Fruit fly (Drosophila melanogaster) whole organism, prepupa: Measurements from ENCODE around the gene Alp12.
A peak's percentile ranks its signal among the peaks of the same experiment; 100 is the strongest.

Experiments used
- Blimp-1 ChIP-seq: fragments of 200-800 bp; sonication (Bioruptor generic); optimal IDR thresholded peaks from 3 replicates; lab custom pipeline; 2017; ENCODE audit warnings: missing biosample characterization, missing genetic modification characterization, mild to moderate bottlenecking, moderate library complexity, missing genetic modification reagents
- CG10631 ChIP-seq: fragments of 200-800 bp; sonication (Bioruptor generic); optimal IDR thresholded peaks from 2 replicates; lab custom pipeline; 2016; ENCODE audit warnings: missing biosample characterization, missing genetic modification characterization
- CG10669 ChIP-seq: fragments of 200-800 bp; sonication (Bioruptor generic); optimal IDR thresholded peaks from 3 replicates; lab custom pipeline; 2018; ENCODE audit warnings: missing biosample characterization, mild to moderate bottlenecking, missing genetic modification characterization, moderate library complexity
- CG15336 ChIP-seq: fragments of 200-800 bp; sonication (Bioruptor generic); IDR thresholded peaks from 2 replicates; pipeline ENCODE4 v1.3.6; 2022; ENCODE audit warnings: missing biosample characterization, missing genetic modification characterization
- CG16779 ChIP-seq: fragments of 200-800 bp; sonication (Bioruptor generic); optimal IDR thresholded peaks from 3 replicates; lab custom pipeline; 2017; ENCODE audit warnings: missing biosample characterization, mild to moderate bottlenecking, missing genetic modification characterization
- CG3032 ChIP-seq: fragments of 200-800 bp; optimal IDR thresholded peaks from 2 replicates; lab custom pipeline; 2019; ENCODE audit warnings: missing biosample characterization, mild to moderate bottlenecking, missing genetic modification characterization, moderate library complexity
- CG31627 ChIP-seq: fragments of 200-800 bp; sonication (Bioruptor generic); optimal IDR thresholded peaks from 3 replicates; lab custom pipeline; 2016; ENCODE audit warnings: missing biosample characterization, missing genetic modification characterization
- CG32006 ChIP-seq: fragments of 200-800 bp; sonication (Bioruptor generic); optimal IDR thresholded peaks from 3 replicates; lab custom pipeline; 2017; ENCODE audit warnings: missing biosample characterization, mild to moderate bottlenecking, missing genetic modification characterization
- CG34406 ChIP-seq: fragments of 200-800 bp; sonication (Bioruptor generic); optimal IDR thresholded peaks from 3 replicates; lab custom pipeline; 2016; ENCODE audit warnings: missing biosample characterization, missing genetic modification characterization
- CG6163 ChIP-seq: fragments of 200-800 bp; sonication (Bioruptor generic); IDR thresholded peaks from 3 replicates; pipeline ENCODE4 v1.3.6; 2022; ENCODE audit warnings: missing biosample characterization, missing genetic modification characterization
- CG6276 ChIP-seq: fragments of 200-800 bp; sonication (Bioruptor generic); optimal IDR thresholded peaks from 2 replicates; lab custom pipeline; 2017; ENCODE audit warnings: missing biosample characterization, mild to moderate bottlenecking, missing genetic modification characterization
- CG6808 ChIP-seq: fragments of 200-800 bp; sonication (Bioruptor generic); optimal IDR thresholded peaks from 3 replicates; lab custom pipeline; 2017; ENCODE audit warnings: missing biosample characterization, missing genetic modification characterization, mild to moderate bottlenecking, moderate library complexity, missing genetic modification reagents
- CG6854 ChIP-seq: fragments of 200-800 bp; sonication (Bioruptor generic); optimal IDR thresholded peaks from 2 replicates; lab custom pipeline; 2017; ENCODE audit warnings: missing biosample characterization, mild to moderate bottlenecking, missing genetic modification characterization
- CG7368 ChIP-seq: fragments of 200-800 bp; sonication (Bioruptor generic); optimal IDR thresholded peaks from 3 replicates; lab custom pipeline; 2016; ENCODE audit warnings: missing biosample characterization, missing genetic modification characterization
- CG8119 ChIP-seq: fragments of 200-800 bp; sonication (Bioruptor generic); IDR thresholded peaks from 3 replicates; pipeline ENCODE4 v1.3.6; 2022; ENCODE audit warnings: missing biosample characterization, missing genetic modification characterization
- CG8319 ChIP-seq: fragments of 200-800 bp; sonication (Bioruptor generic); optimal IDR thresholded peaks from 3 replicates; lab custom pipeline; 2016; ENCODE audit warnings: missing biosample characterization, missing genetic modification characterization
- CG8632 ChIP-seq: fragments of 200-800 bp; sonication (Bioruptor generic); optimal IDR thresholded peaks from 3 replicates; lab custom pipeline; 2016; ENCODE audit warnings: missing biosample characterization, missing genetic modification characterization
- CG9139 ChIP-seq: fragments of 200-800 bp; sonication (Bioruptor generic); optimal IDR thresholded peaks from 3 replicates; lab custom pipeline; 2017; ENCODE audit warnings: missing biosample characterization, mild to moderate bottlenecking, missing genetic modification characterization
- Eip75B ChIP-seq: fragments of 200-800 bp; sonication (Bioruptor generic); optimal IDR thresholded peaks from 3 replicates; lab custom pipeline; 2016; ENCODE audit warnings: missing biosample characterization, missing genetic modification characterization
- Eip78C ChIP-seq: fragments of 200-800 bp; sonication (Bioruptor generic); peaks from one replicate; lab custom pipeline; 2016; ENCODE audit warnings: missing biosample characterization, missing genetic modification characterization
- Ets21C ChIP-seq: fragments of 200-800 bp; sonication (Bioruptor generic); optimal IDR thresholded peaks from 3 replicates; lab custom pipeline; 2016; ENCODE audit warnings: missing biosample characterization, missing genetic modification characterization
- Ets96B ChIP-seq: fragments of 200-800 bp; optimal IDR thresholded peaks from 2 replicates; lab custom pipeline; 2019; ENCODE audit warnings: missing biosample characterization, mild to moderate bottlenecking, missing genetic modification characterization, moderate library complexity
- Gug ChIP-seq: fragments of 200-800 bp; sonication (Bioruptor generic); IDR thresholded peaks from 2 replicates; pipeline ENCODE4 v1.3.6; 2022; ENCODE audit warnings: missing biosample characterization, missing genetic modification characterization
- Hr38 ChIP-seq: sonication (Bioruptor generic); optimal IDR thresholded peaks from 2 replicates; lab custom pipeline; 2016; ENCODE audit warnings: missing biosample characterization, missing genetic modification characterization
- Hr39 ChIP-seq: fragments of 200-800 bp; sonication (Bioruptor generic); optimal IDR thresholded peaks from 2 replicates; lab custom pipeline; 2016; ENCODE audit warnings: missing biosample characterization, missing genetic modification characterization
- Hr4 ChIP-seq: fragments of 200-800 bp; sonication (Bioruptor generic); optimal IDR thresholded peaks from 3 replicates; lab custom pipeline; 2016; ENCODE audit warnings: missing biosample characterization, missing genetic modification characterization
- Lpt ChIP-seq: fragments of 200-800 bp; sonication (Bioruptor generic); optimal IDR thresholded peaks from 3 replicates; lab custom pipeline; 2016; ENCODE audit warnings: missing biosample characterization, missing genetic modification characterization
- Met ChIP-seq: fragments of 200-800 bp; sonication (Bioruptor generic); optimal IDR thresholded peaks from 3 replicates; lab custom pipeline; 2016; ENCODE audit warnings: missing biosample characterization, missing genetic modification characterization
- OdsH ChIP-seq: fragments of 200-800 bp; sonication (Bioruptor generic); optimal IDR thresholded peaks from 3 replicates; lab custom pipeline; 2016; ENCODE audit warnings: missing biosample characterization, missing genetic modification characterization
- Sox102F ChIP-seq: fragments of 200-800 bp; sonication (Bioruptor generic); optimal IDR thresholded peaks from 2 replicates; lab custom pipeline; 2016; ENCODE audit warnings: missing biosample characterization, mild to moderate bottlenecking, missing genetic modification characterization
- Sox15 ChIP-seq: fragments of 200-800 bp; sonication (Bioruptor generic); optimal IDR thresholded peaks from 3 replicates; lab custom pipeline; 2016; ENCODE audit warnings: missing biosample characterization, missing genetic modification characterization
- achi ChIP-seq: fragments of 200-800 bp; sonication (Bioruptor generic); optimal IDR thresholded peaks from 3 replicates; lab custom pipeline; 2016; ENCODE audit warnings: missing biosample characterization, missing genetic modification characterization
- acj6 ChIP-seq: fragments of 200-800 bp; sonication (Bioruptor generic); optimal IDR thresholded peaks from 3 replicates; lab custom pipeline; 2016; ENCODE audit warnings: missing biosample characterization, missing genetic modification characterization
- dac ChIP-seq: fragments of 200-800 bp; sonication (Bioruptor generic); optimal IDR thresholded peaks from 2 replicates; lab custom pipeline; 2017; ENCODE audit warnings: missing biosample characterization, mild to moderate bottlenecking, missing genetic modification characterization
- eg ChIP-seq: fragments of 200-800 bp; sonication (Bioruptor generic); IDR thresholded peaks from 3 replicates; pipeline ENCODE4 v1.3.6; 2022; ENCODE audit warnings: missing biosample characterization, missing genetic modification characterization
- esn ChIP-seq: fragments of 200-800 bp; sonication (Bioruptor generic); optimal IDR thresholded peaks from 2 replicates; lab custom pipeline; 2016; ENCODE audit warnings: missing biosample characterization, mild to moderate bottlenecking, missing genetic modification characterization, moderate library complexity
- fd59A ChIP-seq: fragments of 200-800 bp; sonication (Bioruptor generic); optimal IDR thresholded peaks from 2 replicates; lab custom pipeline; 2017; ENCODE audit warnings: missing biosample characterization, mild to moderate bottlenecking, missing genetic modification characterization, missing genetic modification reagents
- fd85E ChIP-seq: fragments of 200-800 bp; sonication (Bioruptor generic); optimal IDR thresholded peaks from 3 replicates; lab custom pipeline; 2016; ENCODE audit warnings: missing biosample characterization, missing genetic modification characterization
- fkh ChIP-seq: fragments of 200-800 bp; sonication (Bioruptor generic); optimal IDR thresholded peaks from 3 replicates; lab custom pipeline; 2017; ENCODE audit warnings: missing biosample characterization, mild to moderate bottlenecking, missing genetic modification characterization, moderate library complexity
- lz ChIP-seq: fragments of 200-800 bp; sonication (Bioruptor generic); optimal IDR thresholded peaks from 3 replicates; lab custom pipeline; 2016; ENCODE audit warnings: missing biosample characterization, missing genetic modification characterization
- net ChIP-seq: fragments of 200-800 bp; sonication (Bioruptor generic); optimal IDR thresholded peaks from 3 replicates; lab custom pipeline; 2016; ENCODE audit warnings: missing biosample characterization, missing genetic modification characterization
- pdm3 ChIP-seq: fragments of 200-800 bp; sonication (Bioruptor generic); optimal IDR thresholded peaks from 3 replicates; lab custom pipeline; 2016; ENCODE audit warnings: missing biosample characterization, missing genetic modification characterization
- ss ChIP-seq, 2 experiments: fragments of 200-800 bp; sonication (Bioruptor generic); optimal IDR thresholded peaks; 2 replicates in 1 of 2; 3 replicates in 1 of 2; lab custom pipeline; 2017 to 2018; ENCODE audit warnings: mild to moderate bottlenecking in 2 of 2, missing biosample characterization in 2 of 2, missing genetic modification characterization in 2 of 2, moderate library complexity in 1 of 2
- svp ChIP-seq: fragments of 200-800 bp; sonication (Bioruptor generic); peaks from one replicate; lab custom pipeline; 2016; ENCODE audit warnings: missing biosample characterization, missing genetic modification characterization
- topi ChIP-seq: fragments of 200-800 bp; sonication (Bioruptor generic); optimal IDR thresholded peaks from 3 replicates; lab custom pipeline; 2016; ENCODE audit warnings: missing biosample characterization, missing genetic modification characterization
- vri ChIP-seq: fragments of 200-800 bp; sonication (Bioruptor generic); optimal IDR thresholded peaks from 3 replicates; lab custom pipeline; 2016; ENCODE audit warnings: missing biosample characterization, mild to moderate bottlenecking, missing genetic modification characterization

Alp12 gene

DNA sequence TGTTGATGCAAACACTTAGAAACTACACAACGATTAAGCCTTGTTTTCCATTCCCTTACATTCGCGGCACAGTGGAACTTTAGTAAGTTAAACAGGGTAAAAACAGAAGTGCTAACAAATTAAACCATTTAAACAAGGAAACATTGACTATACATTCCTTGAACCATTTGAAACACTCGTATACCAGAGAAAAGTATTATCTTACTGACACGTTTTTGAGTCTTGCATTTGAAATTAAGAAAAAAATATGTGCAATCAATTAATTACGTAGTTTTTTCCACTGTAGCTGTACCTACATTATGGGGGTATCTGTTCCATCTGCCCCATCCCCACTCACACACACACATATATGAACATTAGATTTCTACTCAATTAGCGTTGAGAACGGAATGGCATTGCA is 9.4 kb downstream of the Alp12 start:
- TF ChIP-seq fd85E (no peak), vri (no peak), OdsH (GFP tag; lab: Kevin White, UChicago) (peak; percentile 3), CG10669 (GFP tag; lab: Kevin White, UChicago) (no peak), Sox15 (no peak), fkh (GFP tag; lab: Kevin White, UChicago) (peak; percentile 8), CG9139 (no peak), CG8632 (GFP tag; lab: Kevin White, UChicago) (no peak), CG15336 (GFP tag; lab: Robert Waterston, UW) (peak; percentile 53), fd59A (no peak), Gug (no peak), CG10631 (GFP tag; lab: Kevin White, UChicago) (no peak), CG8319 (no peak), CG8119 (peak; percentile 43; the same call in 1 of the 3 replicates), CG32006 (GFP tag; lab: Kevin White, UChicago) (peak; percentile 57), svp (GFP tag; lab: Kevin White, UChicago) (no peak), CG7368 (GFP tag; lab: Kevin White, UChicago) (no peak), achi (GFP tag; lab: Kevin White, UChicago) (no peak), Lpt (peak; percentile 6), eg (GFP tag; lab: Robert Waterston, UW) (0 out of 3 replicates have a peak, but pooled peaks have one; percentile 33), CG31627 (GFP tag; lab: Kevin White, UChicago) (no peak), Hr4 (peak; percentile 45), Sox102F (no peak), Eip78C (GFP tag; lab: Kevin White, UChicago) (peak; percentile 66)

DNA sequence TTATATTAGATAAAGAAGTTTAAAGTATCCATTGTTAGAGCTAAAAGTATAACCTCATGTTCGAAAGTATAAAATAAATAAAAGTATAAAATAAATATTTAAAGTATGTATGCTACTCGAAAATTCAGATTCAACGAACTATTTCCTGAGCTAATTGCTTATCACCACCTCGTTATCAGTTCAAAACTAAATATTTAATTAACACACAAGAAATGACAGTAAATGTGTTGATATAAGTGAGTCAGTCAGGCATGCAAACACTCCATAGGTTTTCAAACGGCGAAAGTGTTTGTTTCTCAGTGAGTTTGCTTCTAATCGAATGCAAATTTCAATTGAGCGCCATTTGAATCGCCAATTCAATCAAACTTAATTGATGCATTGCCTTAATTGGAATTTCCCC is 10.4 kb downstream of the Alp12 start:
- TF ChIP-seq topi (no peak), Hr39 (GFP tag; lab: Kevin White, UChicago) (no peak), CG9139 (no peak), esn (GFP tag; lab: Kevin White, UChicago) (no peak), lz (GFP tag; lab: Kevin White, UChicago) (no peak), net (GFP tag; lab: Kevin White, UChicago) (no peak), Eip78C (GFP tag; lab: Kevin White, UChicago) (peak; percentile 36), acj6 (no peak), CG16779 (tag; lab: Kevin White, UChicago) (peak; percentile 10), fkh (GFP tag; lab: Kevin White, UChicago) (peak; percentile 91), CG10669 (GFP tag; lab: Kevin White, UChicago) (no peak), CG34406 (GFP tag; lab: Kevin White, UChicago) (no peak), ss (GFP tag; optimal IDR thresholded peaks at IDR 0.05; lab: Kevin White, UChicago) (peak in 1 of 2 experiments; percentile 21), svp (GFP tag; lab: Kevin White, UChicago) (no peak), Ets21C (GFP tag; lab: Kevin White, UChicago) (no peak), CG7368 (GFP tag; lab: Kevin White, UChicago) (no peak)

DNA sequence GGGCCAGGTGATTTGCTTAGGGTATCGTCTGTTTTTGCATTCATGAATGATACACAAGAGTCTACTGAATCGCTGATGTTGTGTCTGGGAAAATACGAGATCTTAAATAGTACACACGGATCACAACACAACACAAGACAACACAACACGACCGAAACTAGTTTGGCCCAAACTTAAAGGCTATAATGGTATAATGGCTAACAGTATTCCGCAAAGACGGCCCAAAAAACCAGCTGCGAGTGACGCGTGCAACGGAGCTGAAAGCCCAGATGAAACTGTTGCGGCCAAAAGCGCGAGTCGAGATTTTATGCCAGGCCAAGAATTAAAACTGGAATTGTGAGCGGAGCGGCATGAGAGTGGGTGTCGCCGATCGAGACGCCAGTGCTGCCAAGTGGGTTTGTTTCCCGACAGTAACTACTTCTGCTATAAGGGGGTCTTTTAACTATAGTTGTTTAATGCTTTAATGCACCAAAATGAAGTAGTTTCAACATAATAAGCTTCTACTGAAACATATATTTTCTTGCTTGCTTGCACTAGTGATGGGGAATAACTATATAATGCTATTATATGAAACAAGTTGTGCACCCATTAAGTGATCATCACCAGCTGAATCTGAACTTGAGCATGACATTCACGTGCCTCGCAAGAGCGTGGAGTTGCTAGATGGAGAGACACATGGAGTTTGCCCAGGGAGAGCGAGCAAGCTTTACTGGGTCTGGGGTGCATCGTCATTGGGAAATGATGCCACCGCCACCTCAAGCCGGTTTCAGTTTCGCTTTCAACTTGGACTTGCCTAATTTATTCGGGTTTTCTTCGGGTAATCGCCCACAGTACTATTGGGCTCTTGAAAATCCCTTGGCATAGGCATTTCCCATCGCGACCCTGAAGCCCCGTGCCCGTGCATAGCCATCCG is 15.1 kb downstream of the Alp12 start:
- TF ChIP-seq fkh (GFP tag; lab: Kevin White, UChicago) (no peak), Eip75B (peak; percentile 13), eg (GFP tag; lab: Robert Waterston, UW) (peak; percentile 39; the same call in 1 of the 3 replicates), Ets96B (tag; lab: Kevin White, UChicago) (peak; percentile 43), achi (GFP tag; lab: Kevin White, UChicago) (peak; percentile 23), CG6276 (GFP tag; lab: Kevin White, UChicago) (no peak), CG15336 (GFP tag; lab: Robert Waterston, UW) (peak; percentile 30; the same call in 1 of the 2 replicates), CG6854 (GFP tag; lab: Kevin White, UChicago) (peak; percentile 33), fd59A (no peak), CG8632 (GFP tag; lab: Kevin White, UChicago) (peak; percentile 4), Met (no peak), CG32006 (GFP tag; lab: Kevin White, UChicago) (peak; percentile 10), pdm3 (GFP tag; lab: Kevin White, UChicago) (peak; percentile 10), dac (GFP tag; lab: Kevin White, UChicago) (no peak), Hr38 (GFP tag; lab: Kevin White, UChicago) (no peak), Blimp-1 (GFP tag; lab: Kevin White, UChicago) (peak; percentile 50), CG6808 (GFP tag; lab: Kevin White, UChicago) (peak; percentile 99), CG3032 (tag; lab: Kevin White, UChicago) (no peak), acj6 (no peak), Eip78C (GFP tag; lab: Kevin White, UChicago) (peak; percentile 76), CG8119 (peak; percentile 57; the same call in 2 of the 3 replicates), Hr4 (peak; percentile 18), esn (GFP tag; lab: Kevin White, UChicago) (peak; percentile 44), CG6163 (GFP tag; lab: Robert Waterston, UW) (peak; percentile 36; the same call in 1 of the 3 replicates)
